Worm (Caenorhabditis elegans) whole organism, L2 larva: ENCODE results near the gene C49A9.4.

Experiments used
- crh-2 ChIP-seq: sonication (generic microtip); optimal IDR thresholded peaks from 2 replicates; lab custom pipeline; 2017; ENCODE audit warnings: missing biosample characterization, missing genetic modification characterization
- elt-1 ChIP-seq: fragments of 150-350 bp; optimal IDR thresholded peaks from 2 replicates; lab custom pipeline; 2014; ENCODE audit warnings: missing biosample characterization, missing genetic modification characterization
- lsy-2 ChIP-seq, 2 experiments: fragments of 150-350 bp in 1 of 2; sonication (generic microtip) in 1 of 2; optimal IDR thresholded peaks; 2 replicates each; lab custom pipeline; 2014 to 2017; ENCODE audit warnings: missing biosample characterization in 2 of 2, missing genetic modification characterization in 2 of 2
- mdl-1 ChIP-seq, 2 experiments: fragments of 150-350 bp in 1 of 2; sonication (generic microtip) in 1 of 2; optimal IDR thresholded peaks; 2 replicates each; lab custom pipeline; 2017; ENCODE audit warnings: missing biosample characterization in 2 of 2, missing genetic modification characterization in 2 of 2
- nhr-77 ChIP-seq: fragments of 150-350 bp; optimal IDR thresholded peaks from 2 replicates; lab custom pipeline; 2014; ENCODE audit warnings: missing biosample characterization, missing genetic modification characterization
- sma-3 ChIP-seq: sonication (generic microtip); optimal IDR thresholded peaks from 2 replicates; lab custom pipeline; 2016; ENCODE audit warnings: missing genetic modification reagents, missing genetic modification characterization, missing compliant biosample characterization

- TF ChIP-seq mdl-1 (tag; optimal IDR thresholded peaks at IDR 0.05; lab: Kevin White, UChicago) (no peak), lsy-2 (tag; optimal IDR thresholded peaks at IDR 0.05; lab: Kevin White, UChicago) (no peak), nhr-77 (tag; lab: Kevin White, UChicago) (no peak), sma-3 (GFP tag; lab: Kevin White, UChicago) (no peak), crh-2 (tag; lab: Kevin White, UChicago) (peak; percentile 24), elt-1 (tag; lab: Kevin White, UChicago) (no peak)
Observed at ce11 chrIV:6248486-6248885, 29.0 kb downstream of the C49A9.4 start, which contains the start of gene acox-3.
